Worm (Caenorhabditis elegans) whole organism, L1 larva: ENCODE results near the gene F33A8.4.

ENCODE experiments used
- blmp-1 ChIP-seq: fragments of 150-350 bp; optimal IDR thresholded peaks from 2 replicates; lab custom pipeline; 2014; ENCODE audit warnings: missing biosample characterization, missing genetic modification characterization
- egl-27 ChIP-seq, 2 experiments: fragments of 150-350 bp in 1 of 2; sonication (generic microtip); optimal IDR thresholded peaks; 3 replicates each; lab custom pipeline; 2017 to 2018; ENCODE audit warnings: missing biosample characterization in 2 of 2, missing genetic modification characterization in 2 of 2, missing genetic modification reagents in 2 of 2
- nhr-90 ChIP-seq: sonication (generic microtip); optimal IDR thresholded peaks from 2 replicates; lab custom pipeline; 2016; ENCODE audit warnings: mild to moderate bottlenecking, missing genetic modification characterization, missing compliant biosample characterization; ENCODE audit not compliant: poor library complexity
- rnt-1 ChIP-seq: sonication (generic microtip); optimal IDR thresholded peaks from 2 replicates; lab custom pipeline; 2016; ENCODE audit warnings: mild to moderate bottlenecking, missing genetic modification characterization, moderate library complexity, missing compliant biosample characterization
- skn-1 ChIP-seq: fragments of 150-350 bp; optimal IDR thresholded peaks from 2 replicates; lab custom pipeline; 2014; ENCODE audit warnings: missing biosample characterization, missing genetic modification characterization
- zag-1 ChIP-seq: fragments of 150-350 bp; optimal IDR thresholded peaks from 2 replicates; lab custom pipeline; 2014; ENCODE audit warnings: missing biosample characterization, missing genetic modification characterization
- ztf-4 ChIP-seq: fragments of 150-350 bp; optimal IDR thresholded peaks from 2 replicates; lab custom pipeline; 2014; ENCODE audit warnings: missing biosample characterization, missing genetic modification characterization

- TF ChIP-seq blmp-1 (tag; lab: Kevin White, UChicago) = no peak
- no peak for TF ChIP-seq zag-1 (tag; lab: Kevin White, UChicago)
- no peak for TF ChIP-seq ztf-4 (tag; lab: Kevin White, UChicago)
- TF ChIP-seq egl-27 (tag; optimal IDR thresholded peaks at IDR 0.05; lab: Kevin White, UChicago) = no peak
- no peak for TF ChIP-seq skn-1 (tag; lab: Kevin White, UChicago)
- no peak for TF ChIP-seq rnt-1 (tag; lab: Kevin White, UChicago)
- TF ChIP-seq nhr-90 = peak; percentile 12
These were observed 47.4 kb upstream of the F33A8.4 start, which contains the start of gene nbs-1 for ce11 chrII:11096233-11096632.
